Fruit fly (Drosophila melanogaster) whole organism, embryonic: ENCODE measurements around the gene ImpE3.
"Not testable (repeated sequence)": the region's sequence is repeated elsewhere in the genome, so short reads cannot be mapped to it uniquely, and the experiment has no call there.

Experiments
- HmgD ChIP-seq: fragments of 200-800 bp; sonication (Bioruptor generic); optimal IDR thresholded peaks from 3 replicates; lab custom pipeline; 2016; ENCODE audit warnings: missing biosample characterization, missing genetic modification characterization
- Hr78 ChIP-seq, 2 experiments: fragments of 200-800 bp in 1 of 2; fragments of >200 bp in 1 of 2; sonication (Bioruptor generic) in 1 of 2; optimal IDR thresholded peaks; 2 replicates each; lab custom pipeline; 2017 to 2019; ENCODE audit warnings: missing biosample characterization in 2 of 2, missing genetic modification characterization in 2 of 2, mild to moderate bottlenecking in 1 of 2, moderate library complexity in 1 of 2
- bsh ChIP-seq, 2 experiments: fragments of 200-800 bp; sonication (Bioruptor generic); optimal IDR thresholded peaks; 2 replicates each; lab custom pipeline; 2017 to 2018; ENCODE audit warnings: mild to moderate bottlenecking in 2 of 2, missing biosample characterization in 2 of 2, missing genetic modification characterization in 2 of 2, moderate library complexity in 1 of 2
- esg ChIP-seq: fragments of 200-800 bp; sonication (Bioruptor generic); conservative IDR thresholded peaks from 2 replicates; pipeline ENCODE4 v1.3.6; 2022; ENCODE audit warnings: missing biosample characterization, missing genetic modification characterization
- ftz-f1 ChIP-seq: fragments of 200-800 bp; sonication (Bioruptor generic); optimal IDR thresholded peaks from 2 replicates; lab custom pipeline; 2016; ENCODE audit warnings: missing biosample characterization, missing genetic modification characterization
- her ChIP-seq: fragments of 200-800 bp; sonication (Bioruptor generic); optimal IDR thresholded peaks from 2 replicates; lab custom pipeline; 2016; ENCODE audit warnings: missing biosample characterization, missing genetic modification characterization
- otp ChIP-seq: fragments of 200-800 bp; sonication (Bioruptor generic); IDR thresholded peaks from 3 replicates; pipeline ENCODE4, ENCODE4 v1.3.6; 2022; ENCODE audit warnings: missing biosample characterization, missing genetic modification characterization
- p53 ChIP-seq: fragments of 200-800 bp; sonication (Bioruptor generic); optimal IDR thresholded peaks from 2 replicates; lab custom pipeline; 2016; ENCODE audit warnings: missing biosample characterization, missing genetic modification characterization
- sens-2 ChIP-seq: fragments of 200-800 bp; sonication (Bioruptor generic); IDR thresholded peaks from 2 replicates; pipeline ENCODE4 v1.3.6; 2022; ENCODE audit warnings: missing biosample characterization, missing genetic modification characterization

DNA sequence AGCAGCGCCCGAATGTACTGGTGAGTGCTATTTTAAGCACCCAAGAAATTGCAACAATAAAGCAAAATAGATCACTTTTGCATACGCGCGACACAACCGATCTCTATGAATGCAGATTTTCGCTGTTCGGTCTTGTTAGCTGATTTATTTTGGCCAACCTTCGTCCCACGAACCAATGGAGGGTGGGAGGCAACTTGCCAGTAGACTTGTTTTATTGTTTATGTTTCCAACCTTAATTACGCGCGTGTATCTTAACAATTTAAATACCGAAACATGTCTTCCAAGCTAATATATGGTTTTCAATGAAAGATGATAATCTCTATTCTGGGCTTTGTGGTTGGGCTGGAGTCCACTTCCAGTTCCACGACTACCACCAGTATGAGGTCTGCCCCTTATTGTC is 19.5 kb upstream of the ImpE3 start, which contains the start of gene CG43618:
- TF ChIP-seq esg; sens-2 (GFP tag; lab: Robert Waterston, UW); otp (GFP tag; lab: Robert Waterston, UW); bsh (GFP tag; optimal IDR thresholded peaks at IDR 0.05; lab: Kevin White, UChicago); HmgD (GFP tag; lab: Kevin White, UChicago); p53 (GFP tag; lab: Kevin White, UChicago); ftz-f1 (GFP tag; lab: Kevin White, UChicago); her; Hr78 (GFP tag; optimal IDR thresholded peaks at IDR 0.05; lab: Kevin White, UChicago): not testable (repeated sequence)
